Fruit fly (Drosophila melanogaster): Measurements from ENCODE around the gene Polr1D.

Polr1D gene

dm6 chr2L:19123472-19124070, 11.5 kb downstream of the Polr1D start, which contains the start of gene Phb1:
Gene Phb1, minus strand, starts transcription at chr2L:19123869.
- TF ChIP-seq Pif1A (GFP tag; optimal IDR thresholded peaks at IDR 0.05) (no peak), CG4496 (GFP tag; IDR thresholded peaks at IDR 0.05) (no peak), CG34367 (tag; optimal IDR thresholded peaks at IDR 0.05) (no peak), CG17806 (tag; optimal IDR thresholded peaks at IDR 0.05) (no peak)

dm6 chr2L:19120984-19121383, 14.0 kb downstream of the Polr1D start:
- TF ChIP-seq CG14655 (GFP tag; optimal IDR thresholded peaks at IDR 0.05), result no peak
- no peak for TF ChIP-seq CG4496 (GFP tag; IDR thresholded peaks at IDR 0.05)
- TF ChIP-seq Pif1B (GFP tag; optimal IDR thresholded peaks at IDR 0.05), result no peak
- peak; percentile 26 for TF ChIP-seq CG15710 (tag; optimal IDR thresholded peaks at IDR 0.05)
- peak; percentile 6 for TF ChIP-seq CG34367 (tag; optimal IDR thresholded peaks at IDR 0.05)
- TF ChIP-seq CG8159 (tag; optimal IDR thresholded peaks at IDR 0.05), result peak; percentile 60
- TF ChIP-seq CG8301 (tag; optimal IDR thresholded peaks at IDR 0.05), result peak; percentile 57
- TF ChIP-seq CG32121 (GFP tag; IDR thresholded peaks at IDR 0.05), result peak; percentile 29; the same call in 1 of the 2 replicates
- peak; percentile 57; the same call in 1 of the 3 replicates for TF ChIP-seq fd96Ca (GFP tag; IDR thresholded peaks at IDR 0.05)
- TF ChIP-seq Ets98B (GFP tag; IDR thresholded peaks at IDR 0.05), result peak; percentile 52
- TF ChIP-seq CG9948 (tag; optimal IDR thresholded peaks at IDR 0.05), result peak; percentile 60
- TF ChIP-seq CG17806 (tag; optimal IDR thresholded peaks at IDR 0.05), result peak; percentile 60

- TF ChIP-seq Pif1B (GFP tag; optimal IDR thresholded peaks at IDR 0.05) (peak; percentile 16), CG12605 (GFP tag; IDR thresholded peaks at IDR 0.05) (no peak)
Observed at dm6 chr2L:19120196-19120950, 14.7 kb downstream of the Polr1D start, which contains the start of gene Ddc. Gene Ddc, minus strand, starts transcription at chr2L:19120306.

dm6 chr2L:19114183-19114776, 20.8 kb downstream of the Polr1D start, which contains the start of gene CG10561:
Gene CG10561, plus strand, starts transcription at chr2L:19114401.
- TF ChIP-seq Ets98B (GFP tag; IDR thresholded peaks at IDR 0.05) (no peak), D1 (tag; optimal IDR thresholded peaks at IDR 0.05) (no peak), CG14655 (GFP tag; optimal IDR thresholded peaks at IDR 0.05) (no peak), CG9948 (tag; optimal IDR thresholded peaks at IDR 0.05) (no peak), rn (GFP tag; IDR thresholded peaks at IDR 0.05) (no peak), CG32121 (GFP tag; IDR thresholded peaks at IDR 0.05) (no peak), CG10348 (GFP tag; IDR thresholded peaks at IDR 0.05) (no peak), Pif1A (GFP tag; optimal IDR thresholded peaks at IDR 0.05) (no peak), fd96Ca (GFP tag; IDR thresholded peaks at IDR 0.05) (no peak), CG17806 (tag; optimal IDR thresholded peaks at IDR 0.05) (no peak)

dm6 chr2L:19112200-19112599, 22.8 kb downstream of the Polr1D start:
- TF ChIP-seq Snoo (tag; optimal IDR thresholded peaks at IDR 0.05) (no peak), CG9948 (tag; optimal IDR thresholded peaks at IDR 0.05) (no peak), CG8301 (tag; optimal IDR thresholded peaks at IDR 0.05) (no peak), rn (GFP tag; IDR thresholded peaks at IDR 0.05) (no peak), Pif1B (GFP tag; optimal IDR thresholded peaks at IDR 0.05) (no peak), CG34367 (tag; optimal IDR thresholded peaks at IDR 0.05) (no peak)

dm6 chr2L:19111729-19112128, 23.3 kb downstream of the Polr1D start:
- TF ChIP-seq CG9948 (tag; optimal IDR thresholded peaks at IDR 0.05) (no peak), CG34367 (tag; optimal IDR thresholded peaks at IDR 0.05) (peak; percentile 10), Ets98B (GFP tag; IDR thresholded peaks at IDR 0.05) (peak; percentile 38)

- TF ChIP-seq EcR (GFP tag; optimal IDR thresholded peaks at IDR 0.05) (no peak), Ets98B (GFP tag; IDR thresholded peaks at IDR 0.05) (no peak), CG10348 (GFP tag; IDR thresholded peaks at IDR 0.05) (no peak), CG34367 (tag; optimal IDR thresholded peaks at IDR 0.05) (no peak), Pif1A (GFP tag; optimal IDR thresholded peaks at IDR 0.05) (no peak), CG14655 (GFP tag; optimal IDR thresholded peaks at IDR 0.05) (no peak), CG32121 (GFP tag; IDR thresholded peaks at IDR 0.05) (no peak), CG8159 (tag; optimal IDR thresholded peaks at IDR 0.05) (no peak), rn (GFP tag; IDR thresholded peaks at IDR 0.05) (no peak), gl (tag; optimal IDR thresholded peaks at IDR 0.05) (no peak), CG17806 (tag; optimal IDR thresholded peaks at IDR 0.05) (no peak), CG9948 (tag; optimal IDR thresholded peaks at IDR 0.05) (no peak), CG15710 (tag; optimal IDR thresholded peaks at IDR 0.05) (no peak), CG4496 (GFP tag; IDR thresholded peaks at IDR 0.05) (no peak), CG8301 (tag; optimal IDR thresholded peaks at IDR 0.05) (no peak), fd96Ca (GFP tag; IDR thresholded peaks at IDR 0.05) (no peak), Snoo (tag; optimal IDR thresholded peaks at IDR 0.05) (no peak), D1 (tag; optimal IDR thresholded peaks at IDR 0.05) (no peak), Pif1B (GFP tag; optimal IDR thresholded peaks at IDR 0.05) (no peak), CG13204 (GFP tag; optimal IDR thresholded peaks at IDR 0.05) (no peak)
Observed at dm6 chr2L:19111137-19111536, 23.9 kb downstream of the Polr1D start.
